Fruit fly (Drosophila melanogaster) Kc167 (cell line): ENCODE data around the gene ohgt.

Experiments
- Myc ChIP-seq: fragments of >200 bp; optimal IDR thresholded peaks from 2 replicates; lab custom pipeline; 2017; ENCODE audit warnings: missing external identifiers
- Sin3A ChIP-seq: fragments of >200 bp; optimal IDR thresholded peaks from 2 replicates; lab custom pipeline; 2018; ENCODE audit warnings: missing external identifiers

- no peak for TF ChIP-seq Sin3A
- TF ChIP-seq Myc (lab: Kevin White, UChicago), result no peak
These were observed 46.1 kb downstream of the ohgt start for dm6 chr3R:10095052-10095451.
